Worm (Caenorhabditis elegans) whole organism, early embryonic: ENCODE measurements around the gene irld-20.

Experiments
- F13C5.2 ChIP-seq: sonication (generic microtip); optimal IDR thresholded peaks from 2 replicates; lab custom pipeline; 2017; ENCODE audit warnings: mild to moderate bottlenecking, missing genetic modification characterization, inconsistent platforms, missing compliant biosample characterization
- aly-1 ChIP-seq: sonication (generic microtip); optimal IDR thresholded peaks from 2 replicates; lab custom pipeline; 2016; ENCODE audit warnings: missing genetic modification characterization, missing compliant biosample characterization
- ama-1 ChIP-seq: fragments of 150-350 bp; optimal IDR thresholded peaks from 2 replicates; lab custom pipeline; 2014
- ceh-13 ChIP-seq: fragments of 200-800 bp; sonication (Bioruptor generic); optimal IDR thresholded peaks from 2 replicates; lab custom pipeline; 2018; ENCODE audit warnings: mild to moderate bottlenecking, missing genetic modification characterization, missing compliant biosample characterization
- ceh-36 ChIP-seq: sonication (generic microtip); optimal IDR thresholded peaks from 2 replicates; lab custom pipeline; 2016; ENCODE audit warnings: missing genetic modification characterization, inconsistent platforms, missing compliant biosample characterization
- flt-1 ChIP-seq: fragments of 200-800 bp; sonication (Bioruptor generic); IDR thresholded peaks from 2 replicates; pipeline ENCODE4 v1.3.6; 2022; ENCODE audit warnings: missing genetic modification characterization, missing compliant biosample characterization
- hmbx-1 ChIP-seq: sonication (generic microtip); optimal IDR thresholded peaks from 2 replicates; lab custom pipeline; 2016; ENCODE audit warnings: mild to moderate bottlenecking, missing genetic modification characterization, missing compliant biosample characterization
- hmg-4 ChIP-seq: fragments of 200-800 bp; sonication (Bioruptor generic); optimal IDR thresholded peaks from 2 replicates; lab custom pipeline; 2018; ENCODE audit warnings: mild to moderate bottlenecking, missing genetic modification characterization, missing compliant biosample characterization
- hnd-1 ChIP-seq: sonication (generic microtip); optimal IDR thresholded peaks from 2 replicates; lab custom pipeline; 2016; ENCODE audit warnings: missing genetic modification characterization, missing compliant biosample characterization
- scrt-1 ChIP-seq: fragments of 200-800 bp; sonication (Bioruptor generic); IDR thresholded peaks from 2 replicates; pipeline ENCODE4 v1.3.6; 2022; ENCODE audit warnings: missing genetic modification characterization, missing compliant biosample characterization
- sea-1 ChIP-seq: fragments of 200-800 bp; sonication (Bioruptor generic); conservative IDR thresholded peaks from 2 replicates; pipeline ENCODE4 v1.3.6; 2022; ENCODE audit warnings: missing genetic modification characterization, missing compliant biosample characterization
- tbx-11 ChIP-seq: fragments of 200-800 bp; sonication (Bioruptor generic); IDR thresholded peaks from 2 replicates; pipeline ENCODE4 v1.3.6; 2022; ENCODE audit warnings: missing genetic modification characterization, missing compliant biosample characterization
- tbx-37 ChIP-seq: fragments of 200-800 bp; sonication (Bioruptor generic); conservative IDR thresholded peaks from 2 replicates; pipeline ENCODE4 v1.3.6; 2022; ENCODE audit warnings: missing genetic modification reagents, missing genetic modification characterization, missing compliant biosample characterization
- tra-4 ChIP-seq: sonication (generic microtip); optimal IDR thresholded peaks from 2 replicates; lab custom pipeline; 2017; ENCODE audit warnings: missing genetic modification characterization, missing compliant biosample characterization

ce11 chrIII:12798469-12798868 is 47.6 kb downstream of the irld-20 start, which contains the start of gene agmo-1:
- TF ChIP-seq sea-1 (no peak), hmg-4 (GFP tag; lab: Kevin White, UChicago) (no peak), ama-1 (lab: Kevin White, UChicago) (no peak), tra-4 (no peak), hnd-1 (tag; lab: Kevin White, UChicago) (no peak), scrt-1 (GFP tag; lab: Robert Waterston, UW) (no peak), F13C5.2 (no peak), ceh-36 (tag; lab: Kevin White, UChicago) (no peak), tbx-11 (GFP tag; lab: Robert Waterston, UW) (no peak), tbx-37 (GFP tag; lab: Robert Waterston, UW) (no peak), flt-1 (GFP tag; lab: Robert Waterston, UW) (no peak), hmbx-1 (tag; lab: Kevin White, UChicago) (no peak), aly-1 (tag; lab: Kevin White, UChicago) (no peak), ceh-13 (no peak)
